Worm (Caenorhabditis elegans) whole organism, early embryonic: Measurements from ENCODE around the gene sdz-36.

Experiments used
- ama-1 ChIP-seq: fragments of 150-350 bp; optimal IDR thresholded peaks from 2 replicates; lab custom pipeline; 2014
- ets-7 ChIP-seq: sonication (generic microtip); optimal IDR thresholded peaks from 2 replicates; lab custom pipeline; 2016; ENCODE audit warnings: missing genotype, missing genetic modification characterization, missing compliant biosample characterization
- scrt-1 ChIP-seq: fragments of 200-800 bp; sonication (Bioruptor generic); IDR thresholded peaks from 2 replicates; pipeline ENCODE4 v1.3.6; 2022; ENCODE audit warnings: missing genetic modification characterization, missing compliant biosample characterization

DNA sequence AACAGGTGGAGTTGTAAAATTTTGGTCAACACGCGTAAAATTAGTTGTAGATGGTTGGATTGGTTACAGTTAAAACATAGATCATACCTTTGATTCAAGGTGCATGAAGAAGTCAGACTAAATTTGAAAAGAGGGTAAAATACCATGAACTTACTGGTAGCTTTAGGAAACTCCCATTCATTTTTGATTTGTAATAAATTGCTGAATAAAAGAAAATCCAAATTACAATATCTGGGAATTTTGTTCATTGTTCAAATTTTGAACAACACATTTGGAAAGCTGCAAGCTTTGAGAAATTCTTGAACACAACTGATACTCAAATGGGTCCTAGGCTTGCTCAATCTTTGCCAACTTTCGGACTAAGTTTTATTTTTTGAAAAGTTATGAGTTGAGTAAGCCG is 12.7 kb upstream of the sdz-36 start:
- no peak for TF ChIP-seq ets-7 (tag; lab: Kevin White, UChicago)
- TF ChIP-seq scrt-1 (GFP tag; lab: Robert Waterston, UW), result no peak
- no peak for TF ChIP-seq ama-1 (lab: Kevin White, UChicago)
